Fruit fly (Drosophila melanogaster) whole organism, embryonic: Measurements from ENCODE around the gene CG5013.

Experiments used
- Abd-B ChIP-seq: fragments of 200-800 bp; sonication (Bioruptor generic); optimal IDR thresholded peaks from 2 replicates; lab custom pipeline; 2018; ENCODE audit warnings: missing biosample characterization, mild to moderate bottlenecking, missing genetic modification characterization, moderate library complexity
- Bgb ChIP-seq: fragments of 200-800 bp; sonication (Bioruptor generic); IDR thresholded peaks from 2 replicates; pipeline ENCODE4 v1.3.6; 2022; ENCODE audit warnings: missing biosample characterization, missing genetic modification characterization; ENCODE audit not compliant: partially characterized antibody
- CG10274 ChIP-seq: fragments of 200-800 bp; sonication (Bioruptor generic); optimal IDR thresholded peaks from 3 replicates; lab custom pipeline; 2017; ENCODE audit warnings: missing biosample characterization, mild to moderate bottlenecking, missing genetic modification characterization
- CG12659 ChIP-seq: fragments of 200-800 bp; sonication (Bioruptor generic); optimal IDR thresholded peaks from 3 replicates; lab custom pipeline; 2017; ENCODE audit warnings: mild to moderate bottlenecking, missing biosample characterization, missing genetic modification reagents, missing genetic modification characterization
- CG14710 ChIP-seq: fragments of 200-800 bp; sonication (Bioruptor generic); optimal IDR thresholded peaks from 3 replicates; lab custom pipeline; 2019; ENCODE audit warnings: missing biosample characterization, mild to moderate bottlenecking, missing genetic modification characterization, moderate library complexity
- CG14860 ChIP-seq: fragments of 200-800 bp; sonication (Bioruptor generic); IDR thresholded peaks from 3 replicates; pipeline ENCODE4 v1.3.6; 2022; ENCODE audit warnings: missing biosample characterization, missing genetic modification characterization; ENCODE audit not compliant: partially characterized antibody
- CG15479 ChIP-seq: fragments of 200-800 bp; sonication (Bioruptor generic); optimal IDR thresholded peaks from 3 replicates; lab custom pipeline; 2019; ENCODE audit warnings: missing biosample characterization, mild to moderate bottlenecking, missing genetic modification characterization, moderate library complexity
- CG15514 ChIP-seq: fragments of 200-800 bp; sonication (Bioruptor generic); optimal IDR thresholded peaks from 3 replicates; lab custom pipeline; 2017; ENCODE audit warnings: missing biosample characterization, missing genetic modification characterization, mild to moderate bottlenecking, moderate library complexity, missing genetic modification reagents
- CG15696 ChIP-seq: fragments of 200-800 bp; sonication (Bioruptor generic); optimal IDR thresholded peaks from 2 replicates; lab custom pipeline; 2019; ENCODE audit warnings: missing biosample characterization, mild to moderate bottlenecking, missing genetic modification characterization, moderate library complexity
- CG33557 ChIP-seq: fragments of 200-800 bp; sonication (Bioruptor generic); optimal IDR thresholded peaks from 2 replicates; lab custom pipeline; 2019; ENCODE audit warnings: missing biosample characterization, mild to moderate bottlenecking, missing genetic modification characterization, moderate library complexity
- CG34422 ChIP-seq: fragments of 200-800 bp; sonication (Bioruptor generic); IDR thresholded peaks from 3 replicates; pipeline ENCODE4 v1.3.6; 2022; ENCODE audit warnings: missing biosample characterization, missing genetic modification characterization
- CG3995 ChIP-seq: fragments of 200-800 bp; sonication (Bioruptor generic); optimal IDR thresholded peaks from 3 replicates; lab custom pipeline; 2016; ENCODE audit warnings: missing biosample characterization, missing genetic modification characterization
- CG6791 ChIP-seq: fragments of 200-800 bp; sonication (Bioruptor generic); IDR thresholded peaks from 3 replicates; pipeline ENCODE4 v1.3.6; 2022; ENCODE audit warnings: missing biosample characterization, missing genetic modification characterization; ENCODE audit not compliant: partially characterized antibody
- CG8924 ChIP-seq: fragments of 200-800 bp; optimal IDR thresholded peaks from 3 replicates; lab custom pipeline; 2019; ENCODE audit warnings: missing biosample characterization, mild to moderate bottlenecking, missing genetic modification characterization, moderate library complexity
- CG9727 ChIP-seq: fragments of 200-800 bp; sonication (Bioruptor generic); optimal IDR thresholded peaks from 3 replicates; lab custom pipeline; 2017; ENCODE audit warnings: missing biosample characterization, mild to moderate bottlenecking, missing genetic modification characterization
- CTCF ChIP-seq: fragments of 200-800 bp; sonication (Bioruptor generic); optimal IDR thresholded peaks from 2 replicates; lab custom pipeline; 2017; ENCODE audit warnings: missing biosample characterization, mild to moderate bottlenecking, missing genetic modification characterization, moderate library complexity
- Dll ChIP-seq: fragments of 200-800 bp; sonication (Bioruptor generic); IDR thresholded peaks from 4 replicates; pipeline ENCODE4 v1.3.6; 2022; ENCODE audit warnings: missing biosample characterization, missing genetic modification characterization; ENCODE audit not compliant: partially characterized antibody
- Dp ChIP-seq: fragments of 200-800 bp; sonication (Bioruptor generic); optimal IDR thresholded peaks from 2 replicates; lab custom pipeline; 2018; ENCODE audit warnings: missing biosample characterization, mild to moderate bottlenecking, missing genetic modification characterization, moderate library complexity
- Drgx ChIP-seq: fragments of 200-800 bp; sonication (Bioruptor generic); IDR thresholded peaks from 2 replicates; pipeline ENCODE4 v1.3.6; 2022; ENCODE audit warnings: missing biosample characterization, missing genetic modification characterization
- E2f2 ChIP-seq: fragments of 200-800 bp; sonication (Bioruptor generic); IDR thresholded peaks from 2 replicates; pipeline ENCODE4 v1.3.6; 2022; ENCODE audit warnings: missing biosample characterization, missing genetic modification characterization
- Fer3 ChIP-seq: fragments of 200-800 bp; sonication (Bioruptor generic); optimal IDR thresholded peaks from 2 replicates; lab custom pipeline; 2018; ENCODE audit warnings: missing biosample characterization, mild to moderate bottlenecking, missing genetic modification characterization, moderate library complexity
- MBD-R2 ChIP-seq: fragments of 200-800 bp; sonication (Bioruptor generic); IDR thresholded peaks from 2 replicates; pipeline ENCODE4 v1.3.6; 2022; ENCODE audit warnings: missing biosample characterization, missing genetic modification characterization
- MESR4 ChIP-seq: fragments of 200-800 bp; sonication (Bioruptor generic); optimal IDR thresholded peaks from 2 replicates; lab custom pipeline; 2018; ENCODE audit warnings: missing biosample characterization, mild to moderate bottlenecking, missing genetic modification characterization, moderate library complexity
- Med ChIP-seq: fragments of 200-800 bp; sonication (Bioruptor generic); peaks from one replicate; lab custom pipeline; 2016; ENCODE audit warnings: missing biosample characterization, missing genetic modification characterization, mild to moderate bottlenecking, inconsistent platforms, moderate library complexity
- Myb ChIP-seq: fragments of 200-800 bp; sonication (Bioruptor generic); optimal IDR thresholded peaks from 2 replicates; lab custom pipeline; 2016; ENCODE audit warnings: missing biosample characterization, missing genetic modification characterization
- Ravus ChIP-seq: fragments of 200-800 bp; sonication (Bioruptor generic); IDR thresholded peaks from 2 replicates; pipeline ENCODE4 v1.3.6; 2022; ENCODE audit warnings: missing biosample characterization, missing genetic modification characterization
- Stat92E ChIP-seq, 3 experiments: fragments of >200 bp in 2 of 3; fragments of 200-800 bp in 1 of 3; sonication (Bioruptor generic) in 1 of 3; optimal IDR thresholded peaks; 2 replicates each; lab custom pipeline; 2017 to 2019; ENCODE audit warnings: missing biosample characterization in 3 of 3, missing genetic modification characterization in 3 of 3, mild to moderate bottlenecking in 1 of 3, moderate library complexity in 1 of 3
- bbx ChIP-seq: fragments of 200-800 bp; sonication (Bioruptor generic); IDR thresholded peaks from 2 replicates; pipeline ENCODE4 v1.3.6; 2022; ENCODE audit warnings: missing biosample characterization, missing genetic modification characterization; ENCODE audit not compliant: partially characterized antibody
- cad ChIP-seq: fragments of >200 bp; optimal IDR thresholded peaks from 2 replicates; lab custom pipeline; 2017; ENCODE audit warnings: missing biosample characterization, missing genetic modification characterization
- cg ChIP-seq: fragments of 200-800 bp; sonication (Bioruptor generic); optimal IDR thresholded peaks from 3 replicates; lab custom pipeline; 2019; ENCODE audit warnings: missing biosample characterization, mild to moderate bottlenecking, missing genetic modification characterization, moderate library complexity
- dan ChIP-seq: fragments of 200-800 bp; sonication (Bioruptor generic); IDR thresholded peaks from 2 replicates; pipeline ENCODE4 v1.3.6; 2022; ENCODE audit warnings: missing biosample characterization, missing genetic modification characterization
- ewg ChIP-seq: fragments of 200-800 bp; sonication (Bioruptor generic); optimal IDR thresholded peaks from 3 replicates; lab custom pipeline; 2017; ENCODE audit warnings: mild to moderate bottlenecking, missing biosample characterization, missing genetic modification reagents, missing genetic modification characterization
- grau ChIP-seq: fragments of 200-800 bp; optimal IDR thresholded peaks from 3 replicates; lab custom pipeline; 2019; ENCODE audit warnings: missing biosample characterization, mild to moderate bottlenecking, missing genetic modification characterization, moderate library complexity
- hbn ChIP-seq: fragments of 200-800 bp; sonication (Bioruptor generic); IDR thresholded peaks from 2 replicates; pipeline ENCODE4 v1.3.6; 2022; ENCODE audit warnings: missing biosample characterization, missing genetic modification characterization; ENCODE audit not compliant: partially characterized antibody
- inv ChIP-seq: fragments of 200-800 bp; sonication (Bioruptor generic); IDR thresholded peaks from 2 replicates; pipeline ENCODE4 v1.3.6; 2022; ENCODE audit warnings: missing biosample characterization, missing genetic modification characterization; ENCODE audit not compliant: partially characterized antibody
- onecut ChIP-seq: fragments of 200-800 bp; sonication (Bioruptor generic); IDR thresholded peaks from 2 replicates; pipeline ENCODE4 v1.3.6; 2022; ENCODE audit warnings: missing biosample characterization, missing genetic modification characterization
- phol ChIP-seq: fragments of 200-800 bp; sonication (Bioruptor generic); optimal IDR thresholded peaks from 3 replicates; lab custom pipeline; 2018; ENCODE audit warnings: missing biosample characterization, mild to moderate bottlenecking, missing genetic modification characterization, moderate library complexity
- pita ChIP-seq: fragments of 200-800 bp; sonication (Bioruptor generic); optimal IDR thresholded peaks from 2 replicates; lab custom pipeline; 2017; ENCODE audit warnings: missing biosample characterization, mild to moderate bottlenecking, missing genetic modification characterization
- psq ChIP-seq: fragments of 200-800 bp; sonication (Bioruptor generic); optimal IDR thresholded peaks from 2 replicates; lab custom pipeline; 2017; ENCODE audit warnings: missing biosample characterization, missing genetic modification characterization
- pzg ChIP-seq: fragments of 200-800 bp; sonication (Bioruptor generic); optimal IDR thresholded peaks from 3 replicates; lab custom pipeline; 2018; ENCODE audit warnings: missing biosample characterization, mild to moderate bottlenecking, missing genetic modification characterization, moderate library complexity
- row ChIP-seq: fragments of 200-800 bp; sonication (Bioruptor generic); IDR thresholded peaks from 3 replicates; pipeline ENCODE4 v1.3.6; 2022; ENCODE audit warnings: missing biosample characterization, missing genetic modification characterization
- stwl ChIP-seq: fragments of 200-800 bp; sonication (Bioruptor generic); optimal IDR thresholded peaks from 3 replicates; lab custom pipeline; 2018; ENCODE audit warnings: missing biosample characterization, mild to moderate bottlenecking, missing genetic modification characterization, moderate library complexity
- trem ChIP-seq: fragments of 200-800 bp; optimal IDR thresholded peaks from 3 replicates; lab custom pipeline; 2019; ENCODE audit warnings: missing biosample characterization, mild to moderate bottlenecking, missing genetic modification characterization, moderate library complexity
- unc-4 ChIP-seq: fragments of 200-800 bp; sonication (Bioruptor generic); IDR thresholded peaks from 2 replicates; pipeline ENCODE4 v1.3.6; 2022; ENCODE audit warnings: missing biosample characterization, missing genetic modification characterization; ENCODE audit not compliant: partially characterized antibody
- vnd ChIP-seq: fragments of 200-800 bp; sonication (Bioruptor generic); IDR thresholded peaks from 3 replicates; pipeline ENCODE4 v1.3.6; 2022; ENCODE audit warnings: missing biosample characterization, missing genetic modification characterization; ENCODE audit not compliant: partially characterized antibody

CG5013 gene

DNA sequence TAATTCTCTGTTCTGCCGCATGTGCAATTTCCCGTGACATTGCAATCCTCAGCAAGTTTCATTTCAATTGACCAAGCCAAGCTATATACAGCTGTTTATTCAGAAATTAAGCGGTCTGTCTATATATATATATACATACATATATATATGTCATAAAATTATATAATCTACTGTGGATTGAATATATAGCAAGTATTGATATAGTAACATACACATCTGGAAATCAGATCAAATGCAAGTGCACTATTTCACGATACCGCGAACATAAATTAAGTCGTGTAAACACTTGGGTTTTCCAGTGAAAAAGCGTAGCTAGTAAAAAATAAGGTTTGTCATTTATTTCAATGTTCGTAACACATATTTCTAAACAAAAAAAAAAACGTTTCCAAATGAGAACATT, 3.4 kb upstream of the CG5013 start, which contains the start of gene Jhbp5:
TSS of gene Jhbp5 (minus strand) at position 101 of the 400 bp plus-strand sequence.
- TF ChIP-seq CG8924 (no peak), Fer3 (tag; lab: Kevin White, UChicago) (no peak)

DNA sequence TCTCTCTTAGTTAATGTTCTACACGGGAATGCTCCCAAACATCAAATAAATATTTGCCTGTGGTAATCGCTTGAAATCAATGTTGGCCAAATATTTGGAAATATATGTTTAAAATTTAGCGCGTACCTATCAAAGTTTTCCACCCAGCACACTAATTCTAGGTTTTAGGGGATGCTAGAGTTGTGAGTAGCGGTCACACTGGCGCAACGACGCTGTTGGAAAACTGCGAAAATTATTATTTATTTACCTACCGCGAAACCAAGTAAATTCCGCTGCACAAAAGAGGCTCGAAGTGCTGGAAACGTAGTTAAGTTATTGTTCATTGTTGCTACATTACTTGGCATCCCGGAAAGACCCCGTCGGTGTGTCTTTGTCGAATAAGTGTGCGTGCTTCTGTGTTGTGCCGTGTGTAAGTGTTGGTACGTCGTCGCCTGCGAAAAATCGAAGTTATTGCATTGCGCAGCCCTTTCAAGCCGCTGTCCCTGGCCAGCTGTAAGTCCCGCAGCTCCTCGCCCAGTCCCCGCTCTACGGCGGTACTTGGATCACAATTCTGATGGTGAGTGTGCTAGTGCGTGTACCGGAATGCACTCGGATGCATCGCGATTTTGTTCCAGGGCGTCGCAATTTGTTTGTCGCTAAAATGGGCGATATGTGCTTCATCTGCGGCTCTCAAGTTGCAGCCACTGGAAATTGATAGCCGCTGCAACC, 1.3 kb downstream of the CG5013 start, which contains the start of gene msps:
TSS of gene msps (plus strand) at position 181 of the 708 bp plus-strand sequence.
- TF ChIP-seq Drgx (GFP tag; lab: Robert Waterston, UW) (no peak), MESR4 (peak; percentile 55), Dll (GFP tag; lab: Robert Waterston, UW) (0 out of 4 replicates have a peak, but pooled peaks have one; percentile 42), pita (GFP tag; lab: Kevin White, UChicago) (peak; percentile 70), unc-4 (GFP tag; lab: Robert Waterston, UW) (no peak), ewg (GFP tag; lab: Kevin White, UChicago) (peak; percentile 28), E2f2 (GFP tag; lab: Robert Waterston, UW) (peak; percentile 97), dan (GFP tag; lab: Robert Waterston, UW) (no peak), CTCF (GFP tag; lab: Kevin White, UChicago) (peak; percentile 6), CG8924 (peak; percentile 19), Ravus (GFP tag; lab: Robert Waterston, UW) (no peak), CG15696 (tag; lab: Kevin White, UChicago) (no peak), CG15479 (GFP tag; lab: Kevin White, UChicago) (peak; percentile 42), Stat92E (GFP tag; optimal IDR thresholded peaks at IDR 0.05; lab: Kevin White, UChicago) (peak in 1 of 3 experiments; percentile 1), CG33557 (GFP tag; lab: Kevin White, UChicago) (no peak), cad (GFP tag; lab: Kevin White, UChicago) (no peak), Abd-B (no peak), pzg (GFP tag; lab: Kevin White, UChicago) (peak; percentile 84), CG34422 (GFP tag; lab: Robert Waterston, UW) (peak; percentile 49; the same call in 1 of the 3 replicates), trem (tag; lab: Kevin White, UChicago) (peak; percentile 39), cg (peak; percentile 81), row (GFP tag; lab: Robert Waterston, UW) (0 out of 3 replicates have a peak, but pooled peaks have one; percentile 17), hbn (GFP tag; lab: Robert Waterston, UW) (0 out of 2 replicates have a peak, but pooled peaks have one; percentile 10), CG14860 (peak; percentile 71), phol (tag; lab: Kevin White, UChicago) (peak; percentile 3), Bgb (GFP tag; lab: Robert Waterston, UW) (peak; percentile 58; the same call in 1 of the 2 replicates), Myb (GFP tag; lab: Kevin White, UChicago) (peak; percentile 47), CG10274 (GFP tag; lab: Kevin White, UChicago) (no peak), psq (GFP tag; lab: Kevin White, UChicago) (no peak), MBD-R2 (GFP tag; lab: Robert Waterston, UW) (peak; percentile 82), vnd (peak; percentile 54; the same call in 2 of the 3 replicates), CG15514 (GFP tag; lab: Kevin White, UChicago) (peak; percentile 52), bbx (peak; percentile 89), CG9727 (GFP tag; lab: Kevin White, UChicago) (no peak), CG6791 (GFP tag; lab: Robert Waterston, UW) (peak; percentile 89), inv (GFP tag; lab: Robert Waterston, UW) (peak; percentile 31; the same call in 1 of the 2 replicates), CG14710 (tag; lab: Kevin White, UChicago) (peak; percentile 62), Dp (GFP tag; lab: Kevin White, UChicago) (peak; percentile 94), onecut (peak; percentile 90), Med (peak; percentile 81), CG3995 (GFP tag; lab: Kevin White, UChicago) (peak; percentile 37), grau (tag; lab: Kevin White, UChicago) (no peak), stwl (tag; lab: Kevin White, UChicago) (peak; percentile 28), CG12659 (GFP tag; lab: Kevin White, UChicago) (peak; percentile 67)
